Worm (Caenorhabditis elegans): ENCODE data around the gene pfd-1.

The pfd-1 gene

DNA sequence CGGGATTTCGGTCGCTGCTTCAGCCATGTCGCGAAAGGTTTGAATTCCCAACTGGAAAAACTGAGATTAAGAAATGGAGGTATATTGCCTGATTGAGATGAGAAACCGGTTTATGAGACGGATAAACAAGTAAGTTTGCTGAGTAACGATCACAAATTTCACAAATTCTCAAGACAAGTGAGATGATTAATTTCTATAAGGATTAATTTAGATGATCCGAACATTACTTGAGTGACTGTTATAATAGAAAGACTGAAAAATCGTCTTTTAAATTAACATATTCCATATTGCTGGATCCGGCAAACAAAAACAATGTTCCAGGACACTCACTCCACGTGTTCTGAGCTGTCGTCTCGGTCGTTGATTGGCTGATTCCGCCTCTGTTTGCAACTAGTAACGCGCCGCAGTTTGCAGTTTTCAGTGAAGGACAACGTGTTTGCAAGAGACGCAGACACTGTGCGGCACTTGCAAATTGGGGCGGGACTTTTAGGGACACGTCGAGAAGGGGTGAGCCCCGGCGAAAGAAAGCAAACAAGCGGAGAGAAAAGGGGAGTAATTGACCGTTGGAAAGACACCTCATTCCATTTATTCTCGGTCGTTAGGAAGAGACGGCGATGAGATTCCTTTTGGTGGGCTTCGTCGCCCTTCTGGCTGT is 30.9 kb upstream of the pfd-1 start, which contains the start of the genes imp-2 and enpl-1 (continued):
- TF ChIP-seq tra-1 (GFP tag; IDR thresholded peaks at IDR 0.05) (peak; percentile 49; the same call in 1 of the 2 replicates), lin-15B (tag; optimal IDR thresholded peaks at IDR 0.05) (no peak), nhr-25 (tag; optimal IDR thresholded peaks at IDR 0.05; ENCODE audit: borderline replicate concordance, insufficient read depth) (peak; percentile 65), nhr-48 (tag; optimal IDR thresholded peaks at IDR 0.05) (peak; percentile 62), daf-16 (GFP tag; optimal IDR thresholded peaks at IDR 0.05) (peak in 1 of 2 experiments; percentile 74), daf-16 (tag; optimal IDR thresholded peaks at IDR 0.05) (peak; percentile 72), egl-43 (GFP tag; IDR thresholded peaks at IDR 0.05) (peak; percentile 86), hif-1 (tag; optimal IDR thresholded peaks at IDR 0.05) (peak; percentile 18 to 69), ceh-44 (GFP tag; IDR thresholded peaks at IDR 0.05) (no peak), mdl-1 (tag; optimal IDR thresholded peaks at IDR 0.05) (peak; percentile 71 to 98), T26A8.4 (GFP tag; IDR thresholded peaks at IDR 0.05) (peak; percentile 89), D1046.2 (GFP tag; IDR thresholded peaks at IDR 0.05) (no peak), fkh-10 (GFP tag; optimal IDR thresholded peaks at IDR 0.05) (peak; percentile 85), Y105C5A.15 (GFP tag; IDR thresholded peaks at IDR 0.05) (no peak), ZK337.2 (GFP tag; IDR thresholded peaks at IDR 0.05) (no peak), lin-29 (GFP tag; IDR thresholded peaks at IDR 0.05) (peak; percentile 52; the same call in 1 of the 2 replicates), nhr-6 (tag; optimal IDR thresholded peaks at IDR 0.05) (peak; percentile 83), gei-8 (GFP tag; optimal IDR thresholded peaks at IDR 0.05) (peak; percentile 76), mes-2 (tag; optimal IDR thresholded peaks at IDR 0.05; ENCODE audit: poor library complexity, severe bottlenecking) (peak; percentile 83), Y5F2A.4 (GFP tag; optimal IDR thresholded peaks at IDR 0.05) (no peak), skn-1 (tag; optimal IDR thresholded peaks at IDR 0.05) (no peak), lin-13 (GFP tag; optimal IDR thresholded peaks at IDR 0.05) (peak; percentile 83), dmd-9 (GFP tag; IDR thresholded peaks at IDR 0.05) (peak; percentile 55; the same call in 1 of the 2 replicates), aha-1 (tag) (peak; percentile 87), nhr-41 (GFP tag; IDR thresholded peaks at IDR 0.05) (no peak), madf-5 (GFP tag; IDR thresholded peaks at IDR 0.05) (no peak), hmg-1.1 (GFP tag; IDR thresholded peaks at IDR 0.05) (peak; percentile 91), duxl-1 (tag; optimal IDR thresholded peaks at IDR 0.05; ENCODE audit: poor library complexity) (peak; percentile 53), tag-97 (GFP tag; IDR thresholded peaks at IDR 0.05) (no peak), lir-3 (tag; optimal IDR thresholded peaks at IDR 0.05) (peak; percentile 2), madf-9 (GFP tag; conservative IDR thresholded peaks at IDR 0.05) (0 out of 2 replicates have a peak, but pooled peaks have one; percentile 9), unc-62 (GFP tag; optimal IDR thresholded peaks at IDR 0.05 in 1 of 2) (peak in 1 of 2 experiments; percentile 96), unc-62 (tag; optimal IDR thresholded peaks at IDR 0.05) (no peak), nhr-76 (tag; optimal IDR thresholded peaks at IDR 0.05) (no peak), attf-4 (tag; optimal IDR thresholded peaks at IDR 0.05) (no peak), daf-12 (tag; optimal IDR thresholded peaks at IDR 0.05) (no peak), F26F4.8 (GFP tag; conservative IDR thresholded peaks at IDR 0.05) (no peak), spr-3 (GFP tag; optimal IDR thresholded peaks at IDR 0.05) (peak; percentile 11), arid-1 (GFP tag; conservative IDR thresholded peaks at IDR 0.05) (peak; percentile 71), ctbp-1 (GFP tag; IDR thresholded peaks at IDR 0.05) (peak; percentile 82), zfp-3 (GFP tag; conservative IDR thresholded peaks at IDR 0.05) (0 out of 2 replicates have a peak, but pooled peaks have one; percentile 13), nhr-42 (GFP tag; IDR thresholded peaks at IDR 0.05) (peak; percentile 58; the same call in 1 of the 2 replicates), dmd-6 (GFP tag; IDR thresholded peaks at IDR 0.05) (peak; percentile 88), hlh-11 (tag; optimal IDR thresholded peaks at IDR 0.05) (peak; percentile 96), zip-2 (tag; optimal IDR thresholded peaks at IDR 0.05) (peak; percentile 43), daf-19 (GFP tag; conservative IDR thresholded peaks at IDR 0.05) (no peak), nhr-11 (tag; optimal IDR thresholded peaks at IDR 0.05) (peak; percentile 83), cey-2 (tag; optimal IDR thresholded peaks at IDR 0.05; ENCODE audit: borderline replicate concordance, insufficient read depth) (no peak), ztf-7 (tag; optimal IDR thresholded peaks at IDR 0.05) (no peak), nhr-102 (tag; optimal IDR thresholded peaks at IDR 0.05) (peak; percentile 82)

Measured in whole organism, L4 larva.